Worm (Caenorhabditis elegans): ENCODE data around the gene nhr-43.

nhr-43 gene

ce11 chrIV:11903676-11904075, 4.3 kb downstream of the nhr-43 start:
- no peak for TF ChIP-seq F13C5.2 (tag; optimal IDR thresholded peaks at IDR 0.05)

DNA sequence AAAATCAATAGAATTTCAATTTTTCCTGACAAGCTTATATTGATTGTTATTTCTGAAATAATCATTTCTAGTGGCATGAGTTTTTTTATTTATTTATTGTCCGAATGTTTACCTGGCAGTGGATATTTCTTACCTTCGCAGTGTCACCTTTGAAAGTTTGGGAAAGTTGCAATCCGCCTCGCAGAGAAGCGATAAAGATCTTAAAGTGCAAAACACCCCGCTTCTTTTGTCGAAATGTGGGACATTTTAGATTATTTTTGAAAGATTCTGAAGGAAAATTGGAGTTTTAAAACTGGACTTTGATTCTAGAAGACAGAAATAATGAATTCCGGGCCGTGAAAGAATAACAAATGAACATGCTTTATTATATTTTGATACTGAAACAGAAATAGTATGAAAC, 9.3 kb downstream of the nhr-43 start:
- TF ChIP-seq flt-1 (GFP tag; IDR thresholded peaks at IDR 0.05), result no peak
- no peak for TF ChIP-seq scrt-1 (GFP tag; IDR thresholded peaks at IDR 0.05)
- no peak for TF ChIP-seq ets-7 (tag; optimal IDR thresholded peaks at IDR 0.05)
- TF ChIP-seq hnd-1 (tag; optimal IDR thresholded peaks at IDR 0.05), result no peak
- TF ChIP-seq aly-1 (tag; optimal IDR thresholded peaks at IDR 0.05), result no peak

DNA sequence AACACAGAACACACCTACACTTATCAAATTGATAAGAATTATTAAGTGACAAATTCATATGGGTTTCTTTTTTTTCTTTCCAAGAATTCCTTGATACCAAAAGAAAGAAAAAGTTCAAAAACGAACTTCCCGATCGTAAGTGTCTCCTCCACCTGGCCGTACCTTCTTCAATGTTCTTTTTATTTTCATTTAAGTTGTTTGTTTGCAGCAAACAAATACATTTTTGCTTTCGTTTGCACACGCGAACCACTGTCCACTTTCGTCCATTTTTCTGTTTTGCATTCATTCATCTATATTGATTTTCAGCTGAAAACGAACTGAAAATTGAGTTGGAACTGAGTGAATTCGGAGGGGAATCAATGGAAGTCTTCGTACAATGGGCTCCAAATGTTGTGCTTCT, 12.3 kb downstream of the nhr-43 start, which contains the start of gene VZK822L.2:
Gene VZK822L.2, plus strand, starts transcription at position 301 of the 400 bp plus-strand sequence.
- TF ChIP-seq ceh-13 (GFP tag; optimal IDR thresholded peaks at IDR 0.05), result no peak
- TF ChIP-seq ama-1 (optimal IDR thresholded peaks at IDR 0.05), result no peak
- TF ChIP-seq flt-1 (GFP tag; IDR thresholded peaks at IDR 0.05), result no peak
- TF ChIP-seq hmg-4 (GFP tag; optimal IDR thresholded peaks at IDR 0.05), result no peak
- no peak for TF ChIP-seq tbx-11 (GFP tag; IDR thresholded peaks at IDR 0.05)
- no peak for TF ChIP-seq sea-1 (GFP tag; conservative IDR thresholded peaks at IDR 0.05)
- TF ChIP-seq ets-7 (tag; optimal IDR thresholded peaks at IDR 0.05), result no peak
- no peak for TF ChIP-seq tra-4 (tag; optimal IDR thresholded peaks at IDR 0.05)
- TF ChIP-seq pes-1 (GFP tag; IDR thresholded peaks at IDR 0.05), result no peak
- no peak for TF ChIP-seq ceh-36 (tag; optimal IDR thresholded peaks at IDR 0.05)
- TF ChIP-seq hmbx-1 (tag; optimal IDR thresholded peaks at IDR 0.05), result no peak

DNA sequence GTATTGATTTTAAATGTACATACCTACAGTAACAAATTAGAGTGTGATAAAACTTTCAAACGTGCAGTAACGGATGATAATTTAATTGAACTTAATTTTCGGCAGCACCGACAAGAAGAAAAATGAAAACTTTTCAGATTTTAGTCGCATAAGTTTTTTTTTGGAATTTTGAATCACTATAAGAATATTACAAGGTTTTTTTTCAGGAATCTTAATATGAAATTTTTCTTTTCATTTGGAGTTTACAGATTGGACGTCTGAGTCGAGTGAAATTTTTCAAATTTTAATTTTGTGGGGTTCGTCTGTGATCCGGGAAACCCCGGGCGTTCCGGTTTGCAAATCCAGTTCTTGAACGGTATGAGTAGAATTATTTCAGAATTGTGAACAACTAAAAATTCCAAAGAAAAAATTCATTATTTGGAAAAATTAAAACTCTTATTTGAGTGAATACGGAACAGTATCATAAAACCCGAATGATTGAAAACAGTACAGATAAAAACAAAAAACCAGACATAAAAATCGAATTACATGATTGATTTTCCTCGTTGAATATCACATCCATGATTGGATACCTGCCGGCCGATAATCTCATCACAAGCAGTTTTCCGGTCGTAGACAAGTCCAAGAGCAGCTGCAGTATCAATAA, 14.0 kb downstream of the nhr-43 start:
- TF ChIP-seq B0310.2 (tag; optimal IDR thresholded peaks at IDR 0.05) (no peak), sea-1 (GFP tag; conservative IDR thresholded peaks at IDR 0.05) (no peak), tra-4 (tag; optimal IDR thresholded peaks at IDR 0.05) (no peak), flt-1 (GFP tag; IDR thresholded peaks at IDR 0.05) (no peak), hmg-4 (GFP tag; optimal IDR thresholded peaks at IDR 0.05) (no peak), aly-1 (tag; optimal IDR thresholded peaks at IDR 0.05) (no peak)

DNA sequence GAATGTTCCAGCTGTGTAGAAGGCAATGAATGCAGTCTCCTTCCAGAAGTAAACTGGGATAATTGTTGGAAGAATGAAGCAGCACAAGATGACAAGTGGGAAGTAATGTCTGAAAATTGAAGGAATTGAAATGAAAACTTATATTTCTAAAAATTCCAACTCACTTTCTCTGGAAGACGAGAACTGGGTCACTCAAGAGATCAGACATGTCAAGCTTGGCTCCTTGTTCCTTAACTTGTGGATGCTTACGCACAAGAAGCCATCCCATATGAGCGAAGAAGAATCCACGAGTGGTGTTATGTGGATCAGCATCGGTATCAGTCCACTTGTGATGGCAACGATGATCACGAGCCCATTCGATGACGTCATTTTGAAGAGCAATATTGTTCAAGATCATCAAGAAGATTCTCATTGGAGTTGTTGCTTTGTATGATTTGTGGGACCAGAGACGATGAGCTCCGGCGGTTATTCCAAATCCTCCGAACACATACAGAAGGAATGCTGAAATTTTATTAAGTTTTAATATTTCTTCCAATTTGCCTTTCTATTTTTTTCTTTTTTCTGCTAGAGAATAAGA, 15.0 kb downstream of the nhr-43 start:
- TF ChIP-seq ceh-36 (tag; optimal IDR thresholded peaks at IDR 0.05) (no peak), hnd-1 (tag; optimal IDR thresholded peaks at IDR 0.05) (no peak), B0310.2 (tag; optimal IDR thresholded peaks at IDR 0.05) (no peak), ceh-13 (GFP tag; optimal IDR thresholded peaks at IDR 0.05) (no peak), sea-1 (GFP tag; conservative IDR thresholded peaks at IDR 0.05) (no peak), flt-1 (GFP tag; IDR thresholded peaks at IDR 0.05) (no peak), tbx-11 (GFP tag; IDR thresholded peaks at IDR 0.05) (no peak), hmg-4 (GFP tag; optimal IDR thresholded peaks at IDR 0.05) (no peak), hmbx-1 (tag; optimal IDR thresholded peaks at IDR 0.05) (no peak), tbx-37 (GFP tag; conservative IDR thresholded peaks at IDR 0.05) (no peak), aly-1 (tag; optimal IDR thresholded peaks at IDR 0.05) (no peak), pes-1 (GFP tag; IDR thresholded peaks at IDR 0.05) (no peak), F13C5.2 (tag; optimal IDR thresholded peaks at IDR 0.05) (no peak), ama-1 (optimal IDR thresholded peaks at IDR 0.05) (no peak), tra-4 (tag; optimal IDR thresholded peaks at IDR 0.05) (no peak), scrt-1 (GFP tag; IDR thresholded peaks at IDR 0.05) (no peak), ets-7 (tag; optimal IDR thresholded peaks at IDR 0.05) (no peak)

DNA sequence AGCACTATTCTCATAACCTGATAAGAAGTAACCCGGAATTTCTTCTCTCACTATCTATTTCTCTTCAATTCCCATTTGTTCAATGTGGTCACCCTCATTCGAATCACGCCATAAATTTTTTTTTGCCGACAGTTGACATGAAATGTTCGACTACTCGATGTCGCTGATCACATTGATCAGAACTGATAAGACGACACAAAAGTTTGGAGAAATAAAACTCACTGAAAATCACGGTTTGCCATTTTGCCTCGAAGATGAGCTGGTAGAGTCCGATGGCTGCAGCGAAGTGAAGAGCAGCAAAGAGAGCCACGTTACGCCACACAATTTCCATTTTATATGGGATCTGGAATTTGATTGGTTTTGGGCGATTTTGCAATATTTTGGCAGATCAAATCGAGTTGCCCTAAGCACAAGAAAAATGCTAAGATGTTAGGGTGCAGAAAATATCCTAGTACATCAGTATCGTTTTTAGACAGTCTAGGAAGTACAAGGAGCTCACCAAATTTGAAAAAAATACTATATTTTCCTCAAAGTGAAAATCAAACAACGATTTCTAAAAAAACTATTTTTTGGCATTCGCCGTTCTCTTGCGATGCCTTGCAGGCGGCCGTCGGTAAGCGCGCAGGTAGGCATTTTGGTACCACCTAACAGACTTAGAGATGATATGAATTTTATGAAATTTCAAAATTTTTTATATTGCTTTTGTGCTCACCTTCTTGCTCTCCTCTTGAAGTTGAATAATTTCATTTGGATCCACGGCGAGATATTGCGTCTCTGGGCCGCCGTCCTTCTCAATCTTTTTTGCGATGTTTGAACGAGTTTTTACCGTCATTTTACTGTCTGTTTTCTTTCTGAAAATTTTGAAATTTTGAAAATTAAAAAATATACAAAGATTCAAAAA, 15.7 kb downstream of the nhr-43 start, which contains the start of gene fat-6:
Gene fat-6, minus strand, starts transcription at position 851 of the 901 bp plus-strand sequence.
- TF ChIP-seq hmg-4 (GFP tag; optimal IDR thresholded peaks at IDR 0.05), result no peak
- TF ChIP-seq aly-1 (tag; optimal IDR thresholded peaks at IDR 0.05), result no peak
- TF ChIP-seq tra-4 (tag; optimal IDR thresholded peaks at IDR 0.05), result no peak
- no peak for TF ChIP-seq pes-1 (GFP tag; IDR thresholded peaks at IDR 0.05)
- TF ChIP-seq sea-1 (GFP tag; conservative IDR thresholded peaks at IDR 0.05), result no peak
- no peak for TF ChIP-seq B0310.2 (tag; optimal IDR thresholded peaks at IDR 0.05)
- TF ChIP-seq flt-1 (GFP tag; IDR thresholded peaks at IDR 0.05), result no peak
- no peak for TF ChIP-seq hnd-1 (tag; optimal IDR thresholded peaks at IDR 0.05)
- no peak for TF ChIP-seq tbx-37 (GFP tag; conservative IDR thresholded peaks at IDR 0.05)
- no peak for TF ChIP-seq ceh-13 (GFP tag; optimal IDR thresholded peaks at IDR 0.05)
- TF ChIP-seq tbx-11 (GFP tag; IDR thresholded peaks at IDR 0.05), result no peak
- no peak for TF ChIP-seq ets-7 (tag; optimal IDR thresholded peaks at IDR 0.05)
- no peak for TF ChIP-seq ceh-36 (tag; optimal IDR thresholded peaks at IDR 0.05)
- TF ChIP-seq ama-1 (optimal IDR thresholded peaks at IDR 0.05), result no peak
- no peak for TF ChIP-seq scrt-1 (GFP tag; IDR thresholded peaks at IDR 0.05)

DNA sequence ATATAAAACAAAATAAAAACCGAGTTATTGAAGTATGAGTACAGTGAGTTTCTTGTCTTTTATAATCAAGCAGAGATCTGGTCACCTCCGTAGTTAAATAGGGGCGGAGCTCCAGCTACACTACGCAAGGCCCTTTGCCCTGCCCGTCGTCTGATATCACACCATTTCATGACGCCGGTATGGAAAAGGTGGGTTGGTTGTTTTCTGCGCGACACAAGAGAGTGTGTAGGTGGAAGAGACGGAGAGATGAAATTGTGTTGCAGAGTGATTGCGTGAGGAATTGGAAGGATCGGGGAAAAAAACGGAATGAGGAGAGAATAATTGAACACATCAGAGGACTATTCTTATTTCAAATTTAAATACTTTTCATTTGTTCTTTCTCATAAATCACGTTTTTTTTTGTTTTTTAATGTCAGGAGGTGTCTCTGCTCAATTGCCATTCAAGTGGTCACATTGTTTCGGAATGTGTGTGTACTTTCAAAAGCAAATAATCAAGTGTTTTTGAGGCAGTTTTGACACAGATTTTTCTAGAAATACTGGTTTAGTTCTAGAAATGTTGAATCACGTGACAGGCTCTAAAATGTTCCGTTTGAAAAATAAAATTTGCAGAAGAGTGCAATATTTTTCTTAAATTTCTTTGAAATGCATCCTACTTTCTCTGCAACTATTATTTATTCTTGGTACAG, 16.5 kb downstream of the nhr-43 start, which contains the start of gene ZK822.9:
Gene ZK822.9, plus strand, starts transcription at position 180 of the 686 bp plus-strand sequence.
- TF ChIP-seq aly-1 (tag; optimal IDR thresholded peaks at IDR 0.05), result no peak
- TF ChIP-seq F13C5.2 (tag; optimal IDR thresholded peaks at IDR 0.05), result no peak
- TF ChIP-seq hnd-1 (tag; optimal IDR thresholded peaks at IDR 0.05), result no peak
- no peak for TF ChIP-seq tbx-11 (GFP tag; IDR thresholded peaks at IDR 0.05)
- TF ChIP-seq B0310.2 (tag; optimal IDR thresholded peaks at IDR 0.05), result no peak
- no peak for TF ChIP-seq hmg-4 (GFP tag; optimal IDR thresholded peaks at IDR 0.05)

Measured in whole organism, early embryonic.